Worm (Caenorhabditis elegans) whole organism, young adult: ENCODE data around the gene oac-14.

Source experiments
- D2030.7 ChIP-seq: fragments of 200-800 bp; sonication (Bioruptor generic); IDR thresholded peaks from 2 replicates; pipeline ENCODE4 v1.3.6; 2022; ENCODE audit warnings: missing genetic modification reagents, missing genetic modification characterization, missing compliant biosample characterization
- F23B12.7 ChIP-seq: sonication (generic microtip); optimal IDR thresholded peaks from 2 replicates; lab custom pipeline; 2017; ENCODE audit warnings: missing genetic modification characterization, mild to moderate bottlenecking, missing compliant biosample characterization, antibody characterized with exemption, moderate library complexity; ENCODE audit not compliant: insufficient read depth
- F33H1.4 ChIP-seq: fragments of 200-800 bp; sonication (Bioruptor generic); IDR thresholded peaks from 2 replicates; pipeline ENCODE4 v1.3.6; 2022; ENCODE audit warnings: missing genetic modification reagents, missing genetic modification characterization, missing compliant biosample characterization
- attf-3 ChIP-seq: fragments of 200-800 bp; sonication (Bioruptor generic); conservative IDR thresholded peaks from 2 replicates; pipeline ENCODE4 v1.3.6; 2022; ENCODE audit warnings: missing genetic modification reagents, missing genetic modification characterization, missing compliant biosample characterization
- dpl-1 ChIP-seq: fragments of 150-350 bp; optimal IDR thresholded peaks from 2 replicates; lab custom pipeline; 2014; ENCODE audit warnings: missing biosample characterization, missing genetic modification reagents, missing genetic modification characterization
- hsf-1 ChIP-seq: fragments of 200-800 bp; sonication (Bioruptor generic); IDR thresholded peaks from 2 replicates; pipeline ENCODE4 v1.3.6; 2022; ENCODE audit warnings: missing genetic modification reagents, missing genetic modification characterization, missing compliant biosample characterization
- madf-3 ChIP-seq: fragments of 200-800 bp; sonication (Bioruptor generic); IDR thresholded peaks from 2 replicates; pipeline ENCODE4 v1.3.6; 2022; ENCODE audit warnings: missing genetic modification reagents, missing genetic modification characterization, missing compliant biosample characterization
- madf-8 ChIP-seq: fragments of 200-800 bp; sonication (Bioruptor generic); conservative IDR thresholded peaks from 2 replicates; pipeline ENCODE4 v1.3.6; 2022; ENCODE audit warnings: missing genetic modification reagents, missing genetic modification characterization, missing compliant biosample characterization
- mel-28 ChIP-seq: sonication (generic microtip); optimal IDR thresholded peaks from 2 replicates; lab custom pipeline; 2016; ENCODE audit warnings: borderline replicate concordance, mild to moderate bottlenecking, missing genetic modification characterization, missing compliant biosample characterization
- mxl-1 ChIP-seq: sonication (generic microtip); optimal IDR thresholded peaks from 2 replicates; lab custom pipeline; 2016; ENCODE audit warnings: missing genetic modification characterization, missing compliant biosample characterization
- nfya-2 ChIP-seq: fragments of 200-800 bp; sonication (Bioruptor generic); IDR thresholded peaks from 2 replicates; pipeline ENCODE4 v1.3.6; 2022; ENCODE audit warnings: missing genetic modification reagents, missing genetic modification characterization, missing compliant biosample characterization
- sptf-2 ChIP-seq: fragments of 200-800 bp; sonication (Bioruptor generic); optimal IDR thresholded peaks from 2 replicates; lab custom pipeline; 2018; ENCODE audit warnings: mild to moderate bottlenecking, missing genetic modification characterization, missing compliant biosample characterization
- tbx-9 ChIP-seq: sonication (generic microtip); optimal IDR thresholded peaks from 2 replicates; lab custom pipeline; 2016; ENCODE audit warnings: borderline replicate concordance, missing genetic modification characterization, inconsistent platforms, missing compliant biosample characterization

- no peak for TF ChIP-seq F23B12.7 (tag; lab: Kevin White, UChicago)
- no peak for TF ChIP-seq tbx-9 (tag; lab: Kevin White, UChicago)
- TF ChIP-seq hsf-1 (GFP tag; lab: Robert Waterston, UW), result no peak
- no peak for TF ChIP-seq mel-28 (tag; lab: Kevin White, UChicago)
- TF ChIP-seq nfya-2 (GFP tag; lab: Robert Waterston, UW), result no peak
- no peak for TF ChIP-seq madf-3 (GFP tag; lab: Robert Waterston, UW)
- no peak for TF ChIP-seq attf-3
- no peak for TF ChIP-seq mxl-1 (tag; lab: Kevin White, UChicago)
- TF ChIP-seq sptf-2, result no peak
- TF ChIP-seq dpl-1, result no peak
- TF ChIP-seq D2030.7 (GFP tag; lab: Robert Waterston, UW), result no peak
- no peak for TF ChIP-seq F33H1.4 (GFP tag; lab: Robert Waterston, UW)
- no peak for TF ChIP-seq madf-8 (GFP tag; lab: Robert Waterston, UW)
Observed at ce11 chrX:10168534-10168933, 26.7 kb upstream of the oac-14 start.
